Fruit fly (Drosophila melanogaster) S2 (cell line): ENCODE results near the gene prage.

Experiments
- CG8478 ChIP-seq: fragments of >200 bp; optimal IDR thresholded peaks from 2 replicates; lab custom pipeline; 2018
- CTCF ChIP-seq, 2 experiments: fragments of >200 bp; optimal IDR thresholded peaks; 2 replicates each; lab custom pipeline; 2018

dm6 chrX:1858867-1859266, 85.3 kb downstream of the prage start, which contains the start of gene Lamtor5:
- no peak for TF ChIP-seq CTCF (optimal IDR thresholded peaks at IDR 0.05; lab: Kevin White, UChicago)
- TF ChIP-seq CG8478 (lab: Kevin White, UChicago): no peak
